Worm (Caenorhabditis elegans) whole organism, early embryonic: ENCODE results near the gene srbc-24.

Experiments used
- B0310.2 ChIP-seq: sonication (generic microtip); optimal IDR thresholded peaks from 2 replicates; lab custom pipeline; 2016; ENCODE audit warnings: mild to moderate bottlenecking, missing genetic modification characterization, missing compliant biosample characterization
- F13C5.2 ChIP-seq: sonication (generic microtip); optimal IDR thresholded peaks from 2 replicates; lab custom pipeline; 2017; ENCODE audit warnings: mild to moderate bottlenecking, missing genetic modification characterization, inconsistent platforms, missing compliant biosample characterization
- aly-1 ChIP-seq: sonication (generic microtip); optimal IDR thresholded peaks from 2 replicates; lab custom pipeline; 2016; ENCODE audit warnings: missing genetic modification characterization, missing compliant biosample characterization
- ama-1 ChIP-seq: fragments of 150-350 bp; optimal IDR thresholded peaks from 2 replicates; lab custom pipeline; 2014
- ceh-13 ChIP-seq: fragments of 200-800 bp; sonication (Bioruptor generic); optimal IDR thresholded peaks from 2 replicates; lab custom pipeline; 2018; ENCODE audit warnings: mild to moderate bottlenecking, missing genetic modification characterization, missing compliant biosample characterization
- ceh-36 ChIP-seq: sonication (generic microtip); optimal IDR thresholded peaks from 2 replicates; lab custom pipeline; 2016; ENCODE audit warnings: missing genetic modification characterization, inconsistent platforms, missing compliant biosample characterization
- ets-7 ChIP-seq: sonication (generic microtip); optimal IDR thresholded peaks from 2 replicates; lab custom pipeline; 2016; ENCODE audit warnings: missing genotype, missing genetic modification characterization, missing compliant biosample characterization
- flt-1 ChIP-seq: fragments of 200-800 bp; sonication (Bioruptor generic); IDR thresholded peaks from 2 replicates; pipeline ENCODE4 v1.3.6; 2022; ENCODE audit warnings: missing genetic modification characterization, missing compliant biosample characterization
- hmbx-1 ChIP-seq: sonication (generic microtip); optimal IDR thresholded peaks from 2 replicates; lab custom pipeline; 2016; ENCODE audit warnings: mild to moderate bottlenecking, missing genetic modification characterization, missing compliant biosample characterization
- hmg-4 ChIP-seq: fragments of 200-800 bp; sonication (Bioruptor generic); optimal IDR thresholded peaks from 2 replicates; lab custom pipeline; 2018; ENCODE audit warnings: mild to moderate bottlenecking, missing genetic modification characterization, missing compliant biosample characterization
- hnd-1 ChIP-seq: sonication (generic microtip); optimal IDR thresholded peaks from 2 replicates; lab custom pipeline; 2016; ENCODE audit warnings: missing genetic modification characterization, missing compliant biosample characterization
- pes-1 ChIP-seq: fragments of 200-800 bp; sonication (Bioruptor generic); IDR thresholded peaks from 2 replicates; pipeline ENCODE4 v1.3.6; 2022; ENCODE audit warnings: missing genetic modification reagents, missing genetic modification characterization, missing compliant biosample characterization
- scrt-1 ChIP-seq: fragments of 200-800 bp; sonication (Bioruptor generic); IDR thresholded peaks from 2 replicates; pipeline ENCODE4 v1.3.6; 2022; ENCODE audit warnings: missing genetic modification characterization, missing compliant biosample characterization
- sea-1 ChIP-seq: fragments of 200-800 bp; sonication (Bioruptor generic); conservative IDR thresholded peaks from 2 replicates; pipeline ENCODE4 v1.3.6; 2022; ENCODE audit warnings: missing genetic modification characterization, missing compliant biosample characterization
- tbx-11 ChIP-seq: fragments of 200-800 bp; sonication (Bioruptor generic); IDR thresholded peaks from 2 replicates; pipeline ENCODE4 v1.3.6; 2022; ENCODE audit warnings: missing genetic modification characterization, missing compliant biosample characterization
- tbx-37 ChIP-seq: fragments of 200-800 bp; sonication (Bioruptor generic); conservative IDR thresholded peaks from 2 replicates; pipeline ENCODE4 v1.3.6; 2022; ENCODE audit warnings: missing genetic modification reagents, missing genetic modification characterization, missing compliant biosample characterization
- tra-4 ChIP-seq: sonication (generic microtip); optimal IDR thresholded peaks from 2 replicates; lab custom pipeline; 2017; ENCODE audit warnings: missing genetic modification characterization, missing compliant biosample characterization

Gene srbc-24

DNA sequence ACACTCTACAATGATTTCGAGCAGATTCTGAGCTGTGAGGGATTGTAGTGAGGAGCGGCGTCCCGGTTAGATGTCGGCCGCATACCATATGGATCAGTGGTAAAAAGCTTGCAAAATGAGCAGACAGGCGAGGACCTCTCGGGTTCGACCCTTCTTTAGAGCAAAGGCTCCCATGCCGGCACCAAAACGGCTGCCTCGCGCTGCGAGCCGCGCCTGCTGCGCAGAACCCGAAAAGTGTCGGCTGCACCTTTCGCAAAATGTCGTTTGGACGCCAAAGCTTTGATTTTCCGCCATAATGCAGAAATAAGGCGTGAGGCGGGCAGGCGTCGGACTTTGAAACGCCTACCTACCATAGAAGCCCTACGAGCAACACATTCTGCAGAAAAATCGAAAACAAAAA is 38.8 kb downstream of the srbc-24 start:
- TF ChIP-seq hmg-4 (GFP tag; lab: Kevin White, UChicago) (no peak), F13C5.2 (no peak), tbx-37 (GFP tag; lab: Robert Waterston, UW) (no peak), flt-1 (GFP tag; lab: Robert Waterston, UW) (no peak), tbx-11 (GFP tag; lab: Robert Waterston, UW) (no peak), ets-7 (tag; lab: Kevin White, UChicago) (no peak), ceh-36 (no peak), tra-4 (tag; lab: Kevin White, UChicago) (no peak), hnd-1 (tag; lab: Kevin White, UChicago) (no peak), aly-1 (tag; lab: Kevin White, UChicago) (no peak)

DNA sequence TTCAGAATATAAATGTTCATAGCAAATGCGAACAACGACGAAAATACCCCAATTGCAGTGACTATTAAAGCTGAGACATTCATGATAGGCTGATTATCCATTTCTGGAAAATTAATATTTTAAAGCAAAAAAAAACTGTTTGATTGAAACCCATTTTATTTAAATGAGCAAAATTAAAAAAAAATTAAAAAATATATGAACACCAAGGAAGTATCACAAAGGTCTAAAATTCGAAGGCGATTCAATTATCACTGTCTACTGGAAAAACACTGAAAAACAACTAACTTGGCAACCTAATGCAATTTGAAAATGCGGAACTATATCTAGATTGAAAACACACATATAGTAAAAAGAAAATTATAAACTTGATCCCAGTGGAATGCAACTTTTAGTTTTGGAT is 39.6 kb downstream of the srbc-24 start, which contains the start of gene srbc-42:
TSS of gene srbc-42 (minus strand) at position 101 of the 400 bp plus-strand sequence.
- TF ChIP-seq ama-1 (no peak), flt-1 (GFP tag; lab: Robert Waterston, UW) (no peak), ceh-36 (no peak), hmbx-1 (tag; lab: Kevin White, UChicago) (no peak), tbx-11 (GFP tag; lab: Robert Waterston, UW) (no peak), hmg-4 (GFP tag; lab: Kevin White, UChicago) (no peak), sea-1 (no peak)

DNA sequence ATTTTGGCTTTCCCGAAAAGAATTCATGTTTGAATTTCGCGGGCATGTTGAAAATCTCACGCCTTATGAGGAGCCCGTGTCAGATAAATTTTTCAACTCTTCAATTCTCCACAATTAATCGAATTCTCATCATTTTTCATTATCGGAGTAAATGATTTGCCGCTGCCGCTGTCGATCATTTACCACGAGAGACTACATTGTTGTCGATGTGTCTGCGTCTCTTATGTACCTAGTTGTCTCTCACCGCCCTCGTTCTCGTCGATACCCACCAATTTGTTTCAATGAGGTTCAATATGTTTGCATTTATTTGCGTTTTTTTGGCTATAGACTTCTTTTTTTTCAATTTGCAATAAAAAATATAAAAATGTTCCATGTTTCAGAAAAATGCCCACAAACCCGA is 40.6 kb downstream of the srbc-24 start, which contains the start of gene nhr-13:
TSS of gene nhr-13 (plus strand) at position 369 of the 400 bp plus-strand sequence.
- TF ChIP-seq scrt-1 (GFP tag; lab: Robert Waterston, UW) (no peak), tra-4 (tag; lab: Kevin White, UChicago) (no peak), pes-1 (GFP tag; lab: Robert Waterston, UW) (no peak), hmbx-1 (tag; lab: Kevin White, UChicago) (no peak), B0310.2 (tag; lab: Kevin White, UChicago) (no peak), tbx-37 (GFP tag; lab: Robert Waterston, UW) (no peak), hnd-1 (tag; lab: Kevin White, UChicago) (no peak), ama-1 (no peak), aly-1 (tag; lab: Kevin White, UChicago) (no peak), ets-7 (tag; lab: Kevin White, UChicago) (no peak), ceh-13 (GFP tag; lab: Kevin White, UChicago) (no peak), ceh-36 (no peak), tbx-11 (GFP tag; lab: Robert Waterston, UW) (no peak), hmg-4 (GFP tag; lab: Kevin White, UChicago) (no peak), flt-1 (GFP tag; lab: Robert Waterston, UW) (no peak)

DNA sequence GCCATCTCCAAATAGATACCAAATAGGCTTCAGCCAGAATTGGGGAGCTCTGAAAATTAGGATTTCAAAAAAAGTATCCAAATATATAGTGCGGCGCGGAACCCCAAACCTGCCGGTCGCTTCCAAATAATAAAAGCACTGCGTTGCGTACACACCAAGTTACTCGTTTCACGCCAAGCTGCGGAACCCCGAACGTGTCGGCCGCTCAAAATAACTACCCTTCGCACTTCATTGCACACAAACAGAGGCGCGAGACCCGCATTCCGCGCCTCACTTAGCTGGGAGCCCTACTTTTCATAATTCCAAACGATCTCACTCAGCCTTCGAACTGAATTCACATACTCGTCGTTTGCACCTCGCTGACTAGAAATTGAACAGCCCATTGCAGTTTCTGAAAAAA is 48.0 kb downstream of the srbc-24 start:
- TF ChIP-seq ceh-13 (GFP tag; lab: Kevin White, UChicago) (no peak), hmbx-1 (tag; lab: Kevin White, UChicago) (no peak), aly-1 (tag; lab: Kevin White, UChicago) (no peak)

DNA sequence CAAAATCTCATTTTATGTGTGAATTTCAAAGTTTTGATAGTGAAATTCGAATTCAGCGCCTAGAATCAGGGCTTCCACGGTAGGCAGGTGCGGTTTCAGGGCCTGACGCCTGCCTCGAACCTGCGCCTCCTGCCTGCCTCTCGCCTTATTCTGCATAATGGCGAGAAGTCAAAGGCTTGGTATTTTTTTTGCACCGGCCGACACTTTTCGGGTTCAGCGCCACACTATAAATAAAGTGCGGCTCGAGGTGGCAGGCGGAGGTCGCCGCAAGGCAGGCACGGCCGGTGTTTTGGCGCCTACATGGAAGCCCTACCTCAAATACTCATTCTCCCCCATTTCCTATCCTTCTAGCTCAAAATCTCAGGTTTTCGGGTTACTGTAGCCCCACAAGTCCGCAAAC is 48.8 kb downstream of the srbc-24 start:
- TF ChIP-seq ama-1, result no peak
- no peak for TF ChIP-seq hmbx-1 (tag; lab: Kevin White, UChicago)
- no peak for TF ChIP-seq pes-1 (GFP tag; lab: Robert Waterston, UW)
- TF ChIP-seq ceh-36, result no peak
- TF ChIP-seq B0310.2 (tag; lab: Kevin White, UChicago), result no peak
- no peak for TF ChIP-seq tra-4 (tag; lab: Kevin White, UChicago)
- no peak for TF ChIP-seq ets-7 (tag; lab: Kevin White, UChicago)
- TF ChIP-seq tbx-37 (GFP tag; lab: Robert Waterston, UW), result no peak
- TF ChIP-seq hnd-1 (tag; lab: Kevin White, UChicago), result no peak
- TF ChIP-seq aly-1 (tag; lab: Kevin White, UChicago), result no peak
- no peak for TF ChIP-seq tbx-11 (GFP tag; lab: Robert Waterston, UW)

DNA sequence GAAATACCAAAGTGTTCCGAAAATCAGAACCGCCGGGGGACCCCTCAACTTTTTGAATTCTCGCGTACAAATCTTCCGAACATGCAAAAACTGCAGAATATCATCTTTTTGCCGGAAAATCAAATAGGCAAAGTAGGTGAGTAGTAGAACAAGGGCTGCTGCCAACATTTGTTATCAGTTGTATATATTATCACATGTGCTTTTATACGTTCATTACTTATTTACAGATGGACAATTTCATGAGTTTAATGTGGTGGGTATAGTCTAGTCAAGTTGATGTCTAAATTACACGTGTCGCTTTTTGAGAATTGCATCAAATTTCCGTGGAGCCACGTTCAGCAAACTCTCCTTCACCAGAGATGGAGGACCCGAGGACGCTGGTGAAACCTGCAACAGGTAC is 49.7 kb downstream of the srbc-24 start, which contains the start of gene cyp-32B1:
TSS of gene cyp-32B1 (minus strand) at position 176 of the 400 bp plus-strand sequence.
- TF ChIP-seq ama-1 (no peak), ceh-13 (GFP tag; lab: Kevin White, UChicago) (no peak), sea-1 (no peak), hmg-4 (GFP tag; lab: Kevin White, UChicago) (no peak)
